Fruit fly (Drosophila melanogaster): ENCODE data around the gene Zcchc7.
A peak's percentile ranks its signal among the peaks of the same experiment; 100 is the strongest.

Zcchc7 gene

dm6 chr3L:16870723-16871137, 25.5 kb downstream of the Zcchc7 start (continued):
- TF ChIP-seq caup (GFP tag; optimal IDR thresholded peaks at IDR 0.05; ENCODE audit: severe bottlenecking) (no peak), jigr1 (GFP tag; IDR thresholded peaks at IDR 0.05) (no peak), CG17359 (tag; optimal IDR thresholded peaks at IDR 0.05) (peak; percentile 34), CG8388 (GFP tag; optimal IDR thresholded peaks at IDR 0.05) (peak; percentile 14), H2.0 (GFP tag; IDR thresholded peaks at IDR 0.05) (0 out of 2 replicates have a peak, but pooled peaks have one; percentile 20), CG31441 (GFP tag; IDR thresholded peaks at IDR 0.05) (peak; percentile 53; the same call in 1 of the 2 replicates), Ets65A (GFP tag) (peak; percentile 75), CG6683 (GFP tag; optimal IDR thresholded peaks at IDR 0.05) (peak; percentile 11), CG11504 (tag; optimal IDR thresholded peaks at IDR 0.05) (peak; percentile 72), tap (tag; optimal IDR thresholded peaks at IDR 0.05) (peak; percentile 5), Eip74EF (GFP tag; optimal IDR thresholded peaks at IDR 0.05) (peak in 1 of 2 experiments; percentile 44), Rfx (GFP tag; IDR thresholded peaks at IDR 0.05) (0 out of 2 replicates have a peak, but pooled peaks have one; percentile 8), PHDP (tag; optimal IDR thresholded peaks at IDR 0.05) (no peak), Hr78 (GFP tag; optimal IDR thresholded peaks at IDR 0.05) (peak in 1 of 2 experiments; percentile 0), eve (GFP tag; optimal IDR thresholded peaks at IDR 0.05) (peak in 1 of 2 experiments; percentile 25), lab (GFP tag; optimal IDR thresholded peaks at IDR 0.05) (peak; percentile 50), ind (GFP tag; optimal IDR thresholded peaks at IDR 0.05) (peak; percentile 12), Meics (GFP tag; optimal IDR thresholded peaks at IDR 0.05) (peak; percentile 30), Hmr (GFP tag; optimal IDR thresholded peaks at IDR 0.05) (peak; percentile 17), Sox102F (GFP tag; optimal IDR thresholded peaks at IDR 0.05) (peak; percentile 49), org-1 (GFP tag; optimal IDR thresholded peaks at IDR 0.05) (peak; percentile 31), CG7556 (GFP tag; optimal IDR thresholded peaks at IDR 0.05) (peak; percentile 75), CG1529 (GFP tag; optimal IDR thresholded peaks at IDR 0.05) (no peak), Oli (tag; optimal IDR thresholded peaks at IDR 0.05) (peak; percentile 35), Hr51 (GFP tag; optimal IDR thresholded peaks at IDR 0.05) (peak in 1 of 2 experiments; percentile 54), nmo (GFP tag; optimal IDR thresholded peaks at IDR 0.05) (peak; percentile 54), bcd (GFP tag; optimal IDR thresholded peaks at IDR 0.05) (peak; percentile 41), CG12659 (GFP tag; optimal IDR thresholded peaks at IDR 0.05) (peak; percentile 9), BtbVII (GFP tag; optimal IDR thresholded peaks at IDR 0.05) (peak; percentile 31), tio (GFP tag; optimal IDR thresholded peaks at IDR 0.05) (no peak), Deaf1 (tag; optimal IDR thresholded peaks at IDR 0.05) (peak; percentile 12), CG8765 (GFP tag; IDR thresholded peaks at IDR 0.05) (no peak), fd96Cb (tag; optimal IDR thresholded peaks at IDR 0.05) (peak; percentile 46), tin (GFP tag; optimal IDR thresholded peaks at IDR 0.05) (no peak), CG13424 (tag; optimal IDR thresholded peaks at IDR 0.05) (peak; percentile 28), unpg (GFP tag; optimal IDR thresholded peaks at IDR 0.05) (peak; percentile 32), CG6254 (GFP tag; optimal IDR thresholded peaks at IDR 0.05) (no peak), CG10274 (GFP tag; optimal IDR thresholded peaks at IDR 0.05) (peak; percentile 7), Dref (GFP tag; IDR thresholded peaks at IDR 0.05) (no peak), CG2678 (tag; optimal IDR thresholded peaks at IDR 0.05) (peak; percentile 62), CrebB (tag; optimal IDR thresholded peaks at IDR 0.05) (peak; percentile 20), ATbp (GFP tag; optimal IDR thresholded peaks at IDR 0.05) (peak; percentile 42), CG17829 (tag; optimal IDR thresholded peaks at IDR 0.05) (peak; percentile 12), CG2120 (GFP tag; optimal IDR thresholded peaks at IDR 0.05) (peak; percentile 1), CG3281 (GFP tag; optimal IDR thresholded peaks at IDR 0.05) (peak; percentile 47), CG11695 (GFP tag; IDR thresholded peaks at IDR 0.05) (0 out of 3 replicates have a peak, but pooled peaks have one; percentile 22), jing (GFP tag; optimal IDR thresholded peaks at IDR 0.05) (no peak), dm (GFP tag; optimal IDR thresholded peaks at IDR 0.05) (no peak), Xbp1 (GFP tag; optimal IDR thresholded peaks at IDR 0.05) (peak; percentile 8)

Measured in whole organism, embryonic.